Fruit fly (Drosophila melanogaster) whole organism, embryonic: ENCODE results near the gene CG10477.

Experiments
- amos ChIP-seq: fragments of 200-800 bp; sonication (Bioruptor generic); IDR thresholded peaks from 2 replicates; pipeline ENCODE4 v1.3.6; 2022; ENCODE audit warnings: missing biosample characterization, missing genetic modification characterization; ENCODE audit not compliant: partially characterized antibody
- br ChIP-seq: fragments of >200 bp; optimal IDR thresholded peaks from 2 replicates; lab custom pipeline; 2017
- ind ChIP-seq: fragments of 200-800 bp; sonication (Bioruptor generic); optimal IDR thresholded peaks from 3 replicates; lab custom pipeline; 2016; ENCODE audit warnings: missing biosample characterization, missing genetic modification characterization

DNA sequence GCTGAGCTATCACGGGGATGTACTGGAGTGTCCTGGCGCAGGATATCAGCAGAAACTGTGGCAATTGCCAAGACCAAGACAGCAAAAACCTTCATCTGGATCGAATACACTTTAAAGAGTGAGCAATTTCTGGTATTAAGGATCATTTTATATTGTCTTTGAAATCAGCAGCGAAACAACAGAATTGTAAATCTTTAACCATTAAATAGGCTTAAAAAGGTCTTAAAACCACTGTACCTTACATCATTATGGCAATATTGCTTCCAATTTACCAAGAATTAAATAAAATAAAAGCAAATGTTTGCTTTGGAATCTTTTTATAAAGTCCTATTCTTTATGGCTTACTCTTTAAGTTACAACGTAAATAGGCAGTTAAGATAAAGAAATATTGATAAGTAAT lies at the start of gene CG10477:
- TF ChIP-seq ind: no peak
- TF ChIP-seq amos (GFP tag; lab: Robert Waterston, UW): no peak
- no peak for TF ChIP-seq br (lab: Kevin White, UChicago)
